Fruit fly (Drosophila melanogaster) Kc167 (cell line): ENCODE results near the gene Gtpx.

ENCODE experiments used
- Myc ChIP-seq: fragments of >200 bp; optimal IDR thresholded peaks from 2 replicates; lab custom pipeline; 2017; ENCODE audit warnings: missing external identifiers
- Sin3A ChIP-seq: fragments of >200 bp; optimal IDR thresholded peaks from 2 replicates; lab custom pipeline; 2018; ENCODE audit warnings: missing external identifiers
- h ChIP-seq: fragments of >200 bp; optimal IDR thresholded peaks from 3 replicates; lab custom pipeline; 2018; ENCODE audit warnings: missing external identifiers
- insv ChIP-seq: fragments of >200 bp; optimal IDR thresholded peaks from 3 replicates; lab custom pipeline; 2018; ENCODE audit warnings: missing external identifiers
- psq ChIP-seq: fragments of >200 bp; optimal IDR thresholded peaks from 2 replicates; lab custom pipeline; 2017; ENCODE audit warnings: missing external identifiers
- ttk ChIP-seq: sonication (Bioruptor generic); optimal IDR thresholded peaks from 2 replicates; lab custom pipeline; 2017; ENCODE audit warnings: missing external identifiers

Gtpx gene

DNA sequence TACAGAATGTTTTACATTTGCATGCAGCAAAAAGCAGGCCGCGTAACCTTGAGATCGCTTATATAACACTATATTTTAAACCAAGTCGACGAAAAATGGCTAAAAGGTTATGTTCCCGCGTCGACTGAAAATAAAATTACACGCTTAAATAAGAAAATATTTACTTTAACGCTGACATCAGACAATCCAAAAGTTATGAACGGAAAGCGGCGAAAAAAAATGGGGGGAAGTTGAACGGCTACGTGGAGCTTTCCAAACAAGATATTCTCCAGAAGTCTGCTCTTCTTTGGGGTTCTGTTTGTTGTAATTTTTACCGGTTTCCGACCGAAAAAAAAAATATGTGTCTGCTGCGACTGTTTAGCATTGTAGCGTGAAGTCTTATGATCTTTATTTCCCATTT is 18.5 kb downstream of the Gtpx start:
- no peak for TF ChIP-seq Myc (lab: Kevin White, UChicago)
- TF ChIP-seq psq (lab: Kevin White, UChicago), result no peak
- no peak for TF ChIP-seq h (lab: Kevin White, UChicago)
- TF ChIP-seq Sin3A (lab: Kevin White, UChicago), result no peak
- no peak for TF ChIP-seq insv (lab: Kevin White, UChicago)
- TF ChIP-seq ttk (lab: Kevin White, UChicago), result no peak

DNA sequence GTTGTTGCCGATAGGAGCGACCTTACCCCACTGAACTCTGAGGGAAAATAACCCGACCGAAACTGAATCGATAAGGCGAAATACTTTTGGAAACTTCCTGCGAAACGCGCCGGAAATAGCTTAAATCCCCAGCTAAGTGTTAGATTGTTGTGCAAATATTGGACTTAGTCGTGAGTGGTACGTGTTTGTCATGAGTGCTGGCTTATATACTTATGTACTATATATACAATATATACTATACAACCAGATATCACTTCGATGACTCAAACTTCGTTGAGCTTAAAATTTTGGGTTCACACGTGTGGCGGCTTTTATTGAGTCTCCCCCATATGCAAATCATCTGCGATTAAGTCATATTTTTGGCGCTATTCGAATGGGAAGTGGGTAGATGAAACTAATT is 20.2 kb downstream of the Gtpx start:
- no peak for TF ChIP-seq psq (lab: Kevin White, UChicago)
- no peak for TF ChIP-seq Sin3A (lab: Kevin White, UChicago)
- TF ChIP-seq insv (lab: Kevin White, UChicago), result no peak
- no peak for TF ChIP-seq h (lab: Kevin White, UChicago)
- TF ChIP-seq Myc (lab: Kevin White, UChicago), result no peak
- no peak for TF ChIP-seq ttk (lab: Kevin White, UChicago)

DNA sequence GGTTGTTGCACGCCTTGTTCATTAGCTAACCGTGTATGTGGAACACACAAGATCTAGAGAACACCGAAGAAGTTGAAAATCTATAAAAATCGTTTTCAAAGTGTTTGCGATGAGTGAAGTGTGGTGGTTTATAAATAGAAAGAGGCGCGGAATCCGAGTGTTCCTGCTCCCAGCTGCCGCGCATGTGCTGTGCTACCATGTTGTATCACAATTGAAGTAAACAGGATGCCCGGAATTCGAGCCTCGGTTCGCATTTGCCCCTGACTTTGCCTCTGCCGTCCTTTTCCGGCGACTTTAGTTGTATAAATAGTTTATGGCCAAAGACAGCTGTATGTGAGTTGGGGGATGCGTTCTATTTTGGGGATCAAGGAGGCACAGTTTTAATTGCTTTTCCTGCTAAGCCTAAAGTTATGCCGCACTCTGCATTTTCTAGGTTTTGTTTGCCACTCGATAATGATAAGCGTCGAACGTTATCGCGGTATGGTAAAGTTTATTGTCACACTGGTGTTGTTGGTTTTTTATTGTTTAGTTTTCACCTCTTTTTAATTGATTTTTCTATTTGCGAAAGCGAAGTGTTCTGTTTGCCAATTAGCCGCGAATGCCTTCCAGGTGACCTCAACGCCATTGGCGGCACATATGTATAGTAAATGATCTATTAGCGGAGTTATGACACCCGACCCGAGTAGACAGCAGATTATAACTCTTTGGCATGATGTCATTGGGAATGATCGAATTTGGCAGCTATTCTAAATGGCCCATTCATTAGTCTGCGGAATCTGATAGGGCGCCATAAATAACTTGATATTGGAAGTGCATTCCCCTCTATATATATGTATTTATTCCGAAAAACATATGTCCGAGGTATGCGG is 23.1 kb downstream of the Gtpx start:
- TF ChIP-seq Myc (lab: Kevin White, UChicago), result no peak
- no peak for TF ChIP-seq insv (lab: Kevin White, UChicago)
- TF ChIP-seq h (lab: Kevin White, UChicago), result no peak
- TF ChIP-seq psq (lab: Kevin White, UChicago), result no peak
- TF ChIP-seq Sin3A (lab: Kevin White, UChicago), result no peak
- no peak for TF ChIP-seq ttk (lab: Kevin White, UChicago)

DNA sequence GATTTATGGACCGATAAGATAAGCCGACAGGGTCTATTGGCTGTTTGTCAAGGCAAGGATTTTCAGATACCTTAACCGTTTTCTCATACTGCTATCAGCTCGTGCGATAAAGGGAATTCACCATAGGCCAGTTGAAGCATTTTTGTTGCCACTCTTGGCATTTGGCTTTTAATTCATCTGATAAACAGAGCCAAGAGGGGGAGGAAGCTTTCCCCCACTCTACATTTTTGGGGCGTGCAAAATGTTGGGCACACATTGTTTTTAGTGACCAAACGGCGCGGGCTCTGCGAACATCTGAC is 23.7 kb downstream of the Gtpx start:
- TF ChIP-seq ttk (lab: Kevin White, UChicago) (no peak), Myc (lab: Kevin White, UChicago) (no peak), Sin3A (lab: Kevin White, UChicago) (no peak), psq (lab: Kevin White, UChicago) (no peak), h (lab: Kevin White, UChicago) (no peak), insv (lab: Kevin White, UChicago) (no peak)

dm6 chr3L:3350572-3351343 is 24.7 kb downstream of the Gtpx start:
- no peak for TF ChIP-seq Sin3A (lab: Kevin White, UChicago)
- TF ChIP-seq ttk (lab: Kevin White, UChicago), result no peak
- TF ChIP-seq psq (lab: Kevin White, UChicago), result no peak
- no peak for TF ChIP-seq Myc (lab: Kevin White, UChicago)
- no peak for TF ChIP-seq insv (lab: Kevin White, UChicago)
- TF ChIP-seq h (lab: Kevin White, UChicago), result no peak

dm6 chr3L:3351814-3352359 is 25.8 kb downstream of the Gtpx start:
- TF ChIP-seq Sin3A (lab: Kevin White, UChicago), result no peak
- no peak for TF ChIP-seq Myc (lab: Kevin White, UChicago)
- no peak for TF ChIP-seq insv (lab: Kevin White, UChicago)
- TF ChIP-seq ttk (lab: Kevin White, UChicago), result no peak
- no peak for TF ChIP-seq h (lab: Kevin White, UChicago)
- TF ChIP-seq psq (lab: Kevin White, UChicago), result no peak

DNA sequence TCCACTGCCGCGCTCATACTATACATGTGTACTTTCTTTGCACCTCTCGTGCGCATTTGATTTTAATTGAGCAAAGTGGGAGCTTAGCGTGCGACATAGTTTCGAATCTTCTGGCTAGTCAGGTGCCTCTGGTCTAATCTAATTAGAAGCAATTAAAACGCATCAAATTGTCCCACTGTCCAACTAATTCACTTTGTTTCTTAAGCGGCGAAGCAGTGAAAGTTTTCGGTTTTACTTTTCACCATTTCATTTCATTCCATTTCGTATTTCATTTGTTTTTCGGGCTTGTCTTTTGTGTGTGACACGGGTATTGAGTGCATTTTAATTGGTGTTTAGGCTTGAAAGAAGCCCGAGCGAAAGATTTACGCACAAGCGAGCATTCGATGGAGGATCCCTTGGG is 26.5 kb downstream of the Gtpx start:
- TF ChIP-seq Myc (lab: Kevin White, UChicago), result no peak
- no peak for TF ChIP-seq ttk (lab: Kevin White, UChicago)
- TF ChIP-seq Sin3A (lab: Kevin White, UChicago), result no peak
- TF ChIP-seq insv (lab: Kevin White, UChicago), result no peak
- TF ChIP-seq psq (lab: Kevin White, UChicago), result no peak
- no peak for TF ChIP-seq h (lab: Kevin White, UChicago)

DNA sequence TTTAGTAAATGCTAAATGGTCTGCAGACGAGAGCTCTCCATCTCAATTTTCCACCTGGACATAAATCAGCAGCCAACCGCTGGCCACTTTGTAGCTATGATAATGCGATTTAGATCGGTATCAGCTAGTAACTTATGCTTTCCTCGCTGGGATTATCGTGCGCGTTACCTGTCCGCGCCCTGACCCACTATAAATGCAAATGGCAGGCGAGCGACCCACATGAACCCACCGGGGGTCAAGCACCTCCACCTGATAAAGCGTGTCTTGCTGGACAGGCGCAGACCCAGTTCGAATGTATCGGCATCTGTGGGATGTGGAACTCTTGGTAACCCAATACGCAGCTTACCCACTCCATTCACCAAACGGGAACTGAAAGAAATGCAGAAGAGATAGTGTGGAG is 27.2 kb downstream of the Gtpx start:
- TF ChIP-seq insv (lab: Kevin White, UChicago), result no peak
- no peak for TF ChIP-seq ttk (lab: Kevin White, UChicago)

DNA sequence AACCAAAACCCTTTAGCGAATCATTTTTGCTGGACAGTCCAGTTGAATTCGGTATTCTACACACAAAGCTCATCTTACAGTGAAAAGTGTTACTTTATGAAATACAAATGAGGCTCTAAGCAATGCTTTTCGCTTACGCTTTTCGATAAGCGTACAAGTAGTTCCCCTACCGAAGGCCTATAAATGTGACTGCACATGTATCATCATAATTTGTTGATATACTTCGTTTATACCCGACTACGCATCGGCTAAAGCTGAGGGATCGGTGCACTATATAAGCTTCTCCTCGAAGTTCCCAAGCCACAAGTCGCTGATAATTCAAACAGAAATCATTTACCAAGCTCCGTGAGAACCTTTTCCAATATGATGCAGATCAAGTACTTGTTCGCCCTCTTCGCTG is 43.2 kb downstream of the Gtpx start, which contains the start of gene Drs:
Gene Drs (plus strand): TSS at position 301 of the 400 bp plus-strand sequence.
- TF ChIP-seq Sin3A (lab: Kevin White, UChicago), result no peak
- no peak for TF ChIP-seq h (lab: Kevin White, UChicago)
- TF ChIP-seq Myc (lab: Kevin White, UChicago), result no peak
- TF ChIP-seq insv (lab: Kevin White, UChicago), result no peak
- TF ChIP-seq ttk (lab: Kevin White, UChicago), result no peak
- no peak for TF ChIP-seq psq (lab: Kevin White, UChicago)

dm6 chr3L:3373994-3374623 is 48.0 kb downstream of the Gtpx start, which contains the start of the genes Ythdc1 and CG12010:
Ythdc1 (minus strand) TSS chr3L:3374170.
CG12010 (plus strand) TSS chr3L:3374282.
- TF ChIP-seq Myc (lab: Kevin White, UChicago) (no peak), h (lab: Kevin White, UChicago) (peak; percentile 70), Sin3A (lab: Kevin White, UChicago) (no peak), ttk (lab: Kevin White, UChicago) (no peak), insv (lab: Kevin White, UChicago) (peak; percentile 75), psq (lab: Kevin White, UChicago) (no peak)
